Fruit fly (Drosophila melanogaster): Measurements from ENCODE around the gene CG14132.

DNA sequence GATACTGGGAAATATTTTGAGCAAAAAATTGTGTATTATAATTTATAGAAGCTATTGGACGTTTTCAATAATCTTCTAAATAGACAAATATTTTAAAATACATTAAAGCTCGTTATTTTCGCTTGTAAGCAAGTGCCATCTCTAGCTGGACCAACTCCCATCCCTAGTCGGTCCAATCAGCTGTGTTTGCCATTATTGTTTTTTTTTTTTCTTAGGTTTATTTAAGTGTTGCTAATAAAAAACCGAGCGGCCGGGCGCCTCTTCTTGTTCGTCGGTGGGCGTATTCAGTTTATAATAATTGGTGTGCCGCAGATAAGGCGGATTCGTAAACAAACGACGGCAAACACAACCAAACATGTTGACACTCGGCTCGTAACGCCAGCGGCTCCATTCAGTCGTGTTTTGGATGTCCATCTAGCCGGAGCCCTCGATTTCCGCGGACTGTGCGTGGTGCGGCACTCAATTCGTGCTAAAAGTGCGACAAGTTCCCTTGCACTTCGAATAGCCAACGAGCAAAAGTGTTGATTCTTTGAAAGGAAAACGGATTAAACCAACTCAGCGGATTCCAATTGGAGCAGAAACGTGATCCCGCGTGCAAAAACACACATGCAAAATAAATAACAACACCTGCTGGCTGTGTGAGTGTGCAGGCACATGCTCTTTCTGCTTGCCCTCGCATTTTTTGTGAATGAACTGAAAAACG is 31.1 kb downstream of the CG14132 start, which contains the start of gene Sugb:
- TF ChIP-seq CG8359 (GFP tag; optimal IDR thresholded peaks at IDR 0.05; ENCODE audit: borderline replicate concordance) (no peak), tap (tag; optimal IDR thresholded peaks at IDR 0.05) (no peak), CG11085 (GFP tag; IDR thresholded peaks at IDR 0.05) (peak; percentile 14; the same call in 1 of the 2 replicates), CG5180 (GFP tag; optimal IDR thresholded peaks at IDR 0.05) (peak; percentile 86)

Measured in whole organism, embryonic.